Worm (Caenorhabditis elegans) whole organism, L4/young adult: ENCODE data around the gene M01F1.8.

Experiments
- W03F9.2 ChIP-seq: fragments of 150-350 bp; optimal IDR thresholded peaks from 2 replicates; lab custom pipeline; 2014; ENCODE audit warnings: missing biosample characterization, missing genetic modification characterization
- him-1 ChIP-seq: sonication (generic microtip); optimal IDR thresholded peaks from 2 replicates; lab custom pipeline; 2016; ENCODE audit warnings: missing genotype, missing genetic modification reagents, missing genetic modification characterization, missing compliant biosample characterization

- peak; percentile 89 for TF ChIP-seq W03F9.2 (tag; lab: Kevin White, UChicago)
- TF ChIP-seq him-1 (tag; lab: Kevin White, UChicago), result peak; percentile 76
Measured at ce11 chrIII:3460061-3460460, 42.3 kb downstream of the M01F1.8 start, which contains the start of gene C34C12.8.
